Fruit fly (Drosophila melanogaster): ENCODE data around the gene Spag1.

The Spag1 gene

DNA sequence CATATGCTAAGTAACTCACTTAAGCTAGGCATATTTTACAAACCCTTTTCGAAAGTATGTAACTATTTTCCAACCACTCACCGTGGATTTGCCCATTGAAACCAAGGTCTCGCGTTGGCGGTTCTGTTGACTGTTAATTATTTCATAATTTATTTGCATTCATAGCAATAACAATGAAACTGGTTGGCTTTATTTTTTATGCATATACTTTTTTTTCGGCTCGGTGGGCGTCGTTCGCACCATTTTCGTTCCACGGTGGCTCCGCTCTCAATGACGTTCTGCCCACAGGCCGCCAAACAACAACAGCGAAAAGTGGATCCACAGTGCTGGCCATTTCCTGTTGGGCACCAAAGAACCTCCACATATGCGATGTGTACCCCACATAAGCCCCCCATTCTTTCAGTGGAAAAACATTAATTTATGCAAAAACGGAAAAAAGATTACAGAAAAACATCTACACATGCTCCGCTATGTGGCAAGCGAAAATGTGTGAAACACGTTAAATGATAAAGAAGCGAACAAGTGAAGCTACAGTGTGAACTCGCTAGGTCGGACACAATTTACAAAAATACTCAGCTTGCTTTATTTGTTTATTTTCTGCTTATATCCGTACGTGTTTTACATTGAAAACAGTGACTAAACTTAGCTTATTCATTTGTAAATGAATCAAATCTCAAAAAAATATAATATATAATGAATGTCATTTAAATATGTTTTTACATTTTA is 20.1 kb downstream of the Spag1 start (continued):
- TF ChIP-seq trh (GFP tag; optimal IDR thresholded peaks at IDR 0.05) (no peak), Oaz (GFP tag; IDR thresholded peaks at IDR 0.05) (no peak), CG2120 (GFP tag; optimal IDR thresholded peaks at IDR 0.05) (no peak), CG13123 (GFP tag; optimal IDR thresholded peaks at IDR 0.05) (no peak), CG14860 (GFP tag; IDR thresholded peaks at IDR 0.05; ENCODE audit: partially characterized antibody) (no peak), CG9437 (GFP tag; optimal IDR thresholded peaks at IDR 0.05) (peak; percentile 12), CG34422 (GFP tag; IDR thresholded peaks at IDR 0.05) (peak; percentile 46; the same call in 1 of the 3 replicates), HmgZ (tag; optimal IDR thresholded peaks at IDR 0.05) (no peak), dpn (GFP tag; optimal IDR thresholded peaks at IDR 0.05) (no peak), ttk (GFP tag; IDR thresholded peaks at IDR 0.05) (0 out of 2 replicates have a peak, but pooled peaks have one; percentile 30), CG14667 (GFP tag; IDR thresholded peaks at IDR 0.05) (peak; percentile 45), CG13624 (GFP tag; optimal IDR thresholded peaks at IDR 0.05) (no peak), fru (optimal IDR thresholded peaks at IDR 0.05) (no peak), Aef1 (GFP tag; IDR thresholded peaks at IDR 0.05) (peak; percentile 40), CrebB (tag; optimal IDR thresholded peaks at IDR 0.05) (no peak), gcm2 (GFP tag; optimal IDR thresholded peaks at IDR 0.05) (no peak), CG6854 (GFP tag; optimal IDR thresholded peaks at IDR 0.05) (no peak), MTF-1 (GFP tag; optimal IDR thresholded peaks at IDR 0.05; ENCODE audit: borderline replicate concordance) (no peak), CG7963 (GFP tag; IDR thresholded peaks at IDR 0.05; ENCODE audit: partially characterized antibody) (no peak), ind (GFP tag; optimal IDR thresholded peaks at IDR 0.05) (peak; percentile 29), h (optimal IDR thresholded peaks at IDR 0.05) (no peak), exex (tag; optimal IDR thresholded peaks at IDR 0.05) (no peak), CG7271 (tag; optimal IDR thresholded peaks at IDR 0.05) (no peak), ATbp (GFP tag; optimal IDR thresholded peaks at IDR 0.05) (no peak), CG8281 (tag; optimal IDR thresholded peaks at IDR 0.05) (no peak), her (GFP tag; optimal IDR thresholded peaks at IDR 0.05) (no peak), Hsf (GFP tag; optimal IDR thresholded peaks at IDR 0.05) (no peak), Jarid2 (GFP tag; optimal IDR thresholded peaks at IDR 0.05) (no peak), CG4854 (GFP tag; optimal IDR thresholded peaks at IDR 0.05) (no peak), trem (tag; optimal IDR thresholded peaks at IDR 0.05) (no peak), sqz (GFP tag; optimal IDR thresholded peaks at IDR 0.05) (no peak), CG10654 (GFP tag; optimal IDR thresholded peaks at IDR 0.05) (no peak), maf-S (GFP tag; optimal IDR thresholded peaks at IDR 0.05) (no peak), CG10462 (GFP tag; optimal IDR thresholded peaks at IDR 0.05) (no peak), Hr51 (GFP tag; optimal IDR thresholded peaks at IDR 0.05) (peak in 1 of 2 experiments; percentile 51), CG11695 (GFP tag; IDR thresholded peaks at IDR 0.05) (no peak; the same call in 2 of the 3 replicates), CG9932 (GFP tag; IDR thresholded peaks at IDR 0.05) (0 out of 2 replicates have a peak, but pooled peaks have one; percentile 5), row (GFP tag; IDR thresholded peaks at IDR 0.05) (peak; percentile 70), al (GFP tag; IDR thresholded peaks at IDR 0.05) (no peak), mld (GFP tag; IDR thresholded peaks at IDR 0.05; ENCODE audit: partially characterized antibody) (no peak), hb (GFP tag; IDR thresholded peaks at IDR 0.05; ENCODE audit: partially characterized antibody) (no peak), MBD-R2 (GFP tag; IDR thresholded peaks at IDR 0.05) (no peak), hth (optimal IDR thresholded peaks at IDR 0.05) (no peak), Taf1 (GFP tag; IDR thresholded peaks at IDR 0.05) (no peak), NFAT (GFP tag; IDR thresholded peaks at IDR 0.05) (peak; percentile 47; the same call in 1 of the 2 replicates), CG12744 (GFP tag; optimal IDR thresholded peaks at IDR 0.05) (no peak), pita (GFP tag; optimal IDR thresholded peaks at IDR 0.05) (no peak), D (optimal IDR thresholded peaks at IDR 0.05) (no peak), D (GFP tag; optimal IDR thresholded peaks at IDR 0.05) (no peak), stwl (tag; optimal IDR thresholded peaks at IDR 0.05) (no peak), CG6254 (GFP tag; optimal IDR thresholded peaks at IDR 0.05) (no peak)
